Worm (Caenorhabditis elegans): ENCODE data around the gene C39B5.5.

ce11 chrIII:2207864-2208263 is at the start of gene C39B5.5:
- TF ChIP-seq lin-39 (tag; optimal IDR thresholded peaks at IDR 0.05), result no peak
- no peak for TF ChIP-seq lin-13 (GFP tag; optimal IDR thresholded peaks at IDR 0.05)
- no peak for TF ChIP-seq ztf-11 (tag; optimal IDR thresholded peaks at IDR 0.05)
